Worm (Caenorhabditis elegans): Measurements from ENCODE around the gene R08C7.12.

ce11 chrIV:4406054-4406539, 43.4 kb upstream of the R08C7.12 start:
- no peak for TF ChIP-seq mdl-1 (tag; optimal IDR thresholded peaks at IDR 0.05)
- no peak for TF ChIP-seq unc-39 (tag; optimal IDR thresholded peaks at IDR 0.05)
- peak; percentile 16 for TF ChIP-seq skn-1 (tag; optimal IDR thresholded peaks at IDR 0.05)
- no peak for TF ChIP-seq nhr-43 (tag; optimal IDR thresholded peaks at IDR 0.05; ENCODE audit: poor library complexity, severe bottlenecking)
- TF ChIP-seq egl-27 (tag; optimal IDR thresholded peaks at IDR 0.05) = peak; percentile 40
- no peak for TF ChIP-seq fos-1 (tag; optimal IDR thresholded peaks at IDR 0.05)
- TF ChIP-seq nhr-28 (tag; optimal IDR thresholded peaks at IDR 0.05) = no peak
- TF ChIP-seq ceh-82 (tag; optimal IDR thresholded peaks at IDR 0.05) = no peak
- peak; percentile 78 for TF ChIP-seq elt-2 (tag; optimal IDR thresholded peaks at IDR 0.05)
- TF ChIP-seq jun-1 (tag; optimal IDR thresholded peaks at IDR 0.05) = no peak
- TF ChIP-seq nhr-76 (tag; optimal IDR thresholded peaks at IDR 0.05) = no peak
- peak; percentile 30 for TF ChIP-seq unc-62 (GFP tag; optimal IDR thresholded peaks at IDR 0.05)
- TF ChIP-seq elt-3 (tag; optimal IDR thresholded peaks at IDR 0.05) = no peak
- no peak for TF ChIP-seq sea-2 (GFP tag; optimal IDR thresholded peaks at IDR 0.05)

Measured in whole organism, L3 larva.